Worm (Caenorhabditis elegans) whole organism, L3 larva: ENCODE data around the gene gcy-19.

Experiments
- R02D3.7 ChIP-seq: fragments of 150-350 bp; optimal IDR thresholded peaks from 2 replicates; lab custom pipeline; 2014; ENCODE audit warnings: missing biosample characterization, missing genetic modification characterization
- ceh-82 ChIP-seq: fragments of 150-350 bp; optimal IDR thresholded peaks from 2 replicates; lab custom pipeline; 2014; ENCODE audit warnings: missing biosample characterization, missing genetic modification characterization
- ceh-9 ChIP-seq: sonication (generic microtip); optimal IDR thresholded peaks from 2 replicates; lab custom pipeline; 2018; ENCODE audit warnings: missing biosample characterization, missing genetic modification characterization
- daf-12 ChIP-seq: fragments of 150-350 bp; optimal IDR thresholded peaks from 2 replicates; lab custom pipeline; 2014; ENCODE audit warnings: missing biosample characterization, missing genetic modification reagents, missing genetic modification characterization
- egl-27 ChIP-seq: sonication (generic microtip); optimal IDR thresholded peaks from 4 replicates; lab custom pipeline; 2017; ENCODE audit warnings: missing biosample characterization, missing genetic modification reagents, missing genetic modification characterization
- egl-5 ChIP-seq: fragments of 150-350 bp; optimal IDR thresholded peaks from 2 replicates; lab custom pipeline; 2017; ENCODE audit warnings: missing biosample characterization, missing genetic modification reagents, missing genetic modification characterization, inconsistent platforms
- elt-1 ChIP-seq: fragments of 150-350 bp; optimal IDR thresholded peaks from 2 replicates; lab custom pipeline; 2014; ENCODE audit warnings: missing biosample characterization, missing genetic modification characterization
- elt-2 ChIP-seq: sonication (generic microtip); optimal IDR thresholded peaks from 2 replicates; lab custom pipeline; 2016; ENCODE audit warnings: missing genetic modification reagents, mild to moderate bottlenecking, missing genetic modification characterization, missing compliant biosample characterization
- elt-3 ChIP-seq, 3 experiments: fragments of 150-350 bp in 1 of 3; sonication (generic microtip) in 2 of 3; optimal IDR thresholded peaks; 2 replicates in 2 of 3; 4 replicates in 1 of 3; lab custom pipeline; 2014 to 2017; ENCODE audit warnings: missing biosample characterization in 3 of 3, missing genetic modification characterization in 3 of 3
- eor-1 ChIP-seq, 2 experiments: fragments of 150-350 bp; optimal IDR thresholded peaks; 2 replicates each; lab custom pipeline; 2014 to 2018; ENCODE audit warnings: missing biosample characterization in 2 of 2, missing genetic modification characterization in 2 of 2
- fos-1 ChIP-seq: fragments of 150-350 bp; optimal IDR thresholded peaks from 2 replicates; lab custom pipeline; 2014; ENCODE audit warnings: missing biosample characterization, missing genetic modification characterization
- jun-1 ChIP-seq: fragments of 150-350 bp; optimal IDR thresholded peaks from 2 replicates; lab custom pipeline; 2014; ENCODE audit warnings: missing biosample characterization, missing genetic modification reagents, missing genetic modification characterization
- lin-15B ChIP-seq: fragments of 150-350 bp; optimal IDR thresholded peaks from 2 replicates; lab custom pipeline; 2014; ENCODE audit warnings: missing biosample characterization, missing genetic modification characterization
- lsy-12 ChIP-seq: sonication (generic microtip); optimal IDR thresholded peaks from 2 replicates; lab custom pipeline; 2016; ENCODE audit warnings: mild to moderate bottlenecking, missing genetic modification characterization, missing compliant biosample characterization
- mdl-1 ChIP-seq: fragments of 150-350 bp; optimal IDR thresholded peaks from 2 replicates; lab custom pipeline; 2014; ENCODE audit warnings: missing biosample characterization, missing genetic modification characterization
- mml-1 ChIP-seq: fragments of 150-350 bp; sonication (generic microtip); optimal IDR thresholded peaks from 3 replicates; lab custom pipeline; 2014; ENCODE audit warnings: missing biosample characterization, missing genetic modification characterization
- nfya-1 ChIP-seq: sonication (generic microtip); optimal IDR thresholded peaks from 2 replicates; lab custom pipeline; 2017; ENCODE audit warnings: missing genetic modification characterization, mild to moderate bottlenecking, missing compliant biosample characterization, antibody characterized with exemption, moderate library complexity; ENCODE audit not compliant: insufficient read depth
- nhr-11 ChIP-seq: fragments of 150-350 bp; optimal IDR thresholded peaks from 2 replicates; lab custom pipeline; 2014; ENCODE audit warnings: missing biosample characterization, missing genetic modification characterization
- nhr-12 ChIP-seq: fragments of 150-350 bp; optimal IDR thresholded peaks from 2 replicates; lab custom pipeline; 2014; ENCODE audit warnings: missing biosample characterization, missing genetic modification characterization
- nhr-43 ChIP-seq: sonication (generic microtip); optimal IDR thresholded peaks from 2 replicates; lab custom pipeline; 2016; ENCODE audit warnings: mild to moderate bottlenecking, missing genetic modification characterization, missing compliant biosample characterization; ENCODE audit not compliant: poor library complexity, severe bottlenecking
- nhr-76 ChIP-seq: fragments of 150-350 bp; sonication (generic microtip); optimal IDR thresholded peaks from 5 replicates; lab custom pipeline; 2014; ENCODE audit warnings: missing biosample characterization, missing genetic modification characterization
- pha-4 ChIP-seq: fragments of 150-350 bp; optimal IDR thresholded peaks from 2 replicates; lab custom pipeline; 2014; ENCODE audit warnings: missing biosample characterization, missing genetic modification reagents, missing genetic modification characterization
- pqm-1 ChIP-seq: fragments of 150-350 bp; optimal IDR thresholded peaks from 2 replicates; lab custom pipeline; 2017; ENCODE audit warnings: missing biosample characterization, missing genetic modification characterization, inconsistent platforms
- tbx-2 ChIP-seq: sonication (generic microtip); optimal IDR thresholded peaks from 2 replicates; lab custom pipeline; 2016; ENCODE audit warnings: mild to moderate bottlenecking, missing genetic modification characterization, missing compliant biosample characterization
- unc-39 ChIP-seq: sonication (generic microtip); optimal IDR thresholded peaks from 4 replicates; lab custom pipeline; 2017; ENCODE audit warnings: missing biosample characterization, missing genetic modification characterization
- unc-62 ChIP-seq: fragments of 150-350 bp; sonication (generic microtip); optimal IDR thresholded peaks from 4 replicates; lab custom pipeline; 2014; ENCODE audit warnings: missing biosample characterization, missing genetic modification reagents, missing genetic modification characterization

Gene gcy-19

ce11 chrII:3237038-3237521, 22.1 kb downstream of the gcy-19 start, which contains the start of the genes srz-67 and C17F4.11:
Gene srz-67, minus strand, starts transcription at chrII:3237138.
Gene C17F4.11, plus strand, starts transcription at chrII:3237471.
- TF ChIP-seq nfya-1 (tag; lab: Kevin White, UChicago) (no peak), nhr-12 (no peak), R02D3.7 (tag; lab: Kevin White, UChicago) (no peak), elt-1 (tag; lab: Kevin White, UChicago) (no peak), mdl-1 (tag; lab: Kevin White, UChicago) (no peak), nhr-76 (tag; lab: Kevin White, UChicago) (no peak), unc-62 (GFP tag; lab: Kevin White, UChicago) (no peak), tbx-2 (no peak), nhr-11 (tag; lab: Kevin White, UChicago) (no peak), elt-2 (tag; lab: Kevin White, UChicago) (no peak), ceh-9 (tag; lab: Kevin White, UChicago) (no peak), unc-39 (tag; lab: Kevin White, UChicago) (no peak), daf-12 (tag; lab: Kevin White, UChicago) (no peak), lin-15B (tag; lab: Kevin White, UChicago) (no peak)

ce11 chrII:3234725-3235124, 24.4 kb downstream of the gcy-19 start, which contains the start of gene C17F4.8:
Gene C17F4.8, minus strand, starts transcription at chrII:3234825.
- no peak for TF ChIP-seq unc-39 (tag; lab: Kevin White, UChicago)
- no peak for TF ChIP-seq mml-1
- no peak for TF ChIP-seq ceh-82 (tag; lab: Kevin White, UChicago)
- TF ChIP-seq fos-1 (tag; lab: Kevin White, UChicago), result no peak
- TF ChIP-seq egl-27, result no peak
- no peak for TF ChIP-seq elt-3 (tag; optimal IDR thresholded peaks at IDR 0.05; lab: Kevin White, UChicago)
- no peak for TF ChIP-seq nhr-12

- TF ChIP-seq mdl-1 (tag; lab: Kevin White, UChicago), result no peak
Measured at ce11 chrII:3230422-3230821, 28.7 kb downstream of the gcy-19 start, which contains the start of gene srh-297. Gene srh-297, minus strand, starts transcription at chrII:3230522.

- TF ChIP-seq lsy-12 (tag; lab: Kevin White, UChicago) (no peak), egl-5 (tag; lab: Kevin White, UChicago) (no peak), eor-1 (tag; optimal IDR thresholded peaks at IDR 0.05; lab: Kevin White, UChicago) (no peak), nhr-43 (tag; lab: Kevin White, UChicago) (no peak), nhr-12 (no peak), unc-62 (GFP tag; lab: Kevin White, UChicago) (no peak)
Measured at ce11 chrII:3225780-3226179, 33.4 kb downstream of the gcy-19 start, which contains the start of gene ZC239.17. Gene ZC239.17, minus strand, starts transcription at chrII:3225880.

- TF ChIP-seq pha-4 (tag; lab: Kevin White, UChicago), result peak; percentile 35
- TF ChIP-seq pqm-1 (tag; lab: Kevin White, UChicago), result peak; percentile 55
- TF ChIP-seq elt-2 (tag; lab: Kevin White, UChicago), result peak; percentile 73
- no peak for TF ChIP-seq jun-1
Measured at ce11 chrII:3225200-3225599, 34.0 kb downstream of the gcy-19 start, which contains the start of gene ZC239.16. Gene ZC239.16, minus strand, starts transcription at chrII:3225319.

ce11 chrII:3224631-3225030, 34.5 kb downstream of the gcy-19 start, which contains the start of gene ZC239.15:
Gene ZC239.15, minus strand, starts transcription at chrII:3224731.
- peak; percentile 20 for TF ChIP-seq elt-2 (tag; lab: Kevin White, UChicago)
- no peak for TF ChIP-seq unc-62 (GFP tag; lab: Kevin White, UChicago)

ce11 chrII:3222686-3223085, 36.5 kb downstream of the gcy-19 start, which contains the start of gene ZC239.13:
Gene ZC239.13, minus strand, starts transcription at chrII:3222839.
- TF ChIP-seq egl-27 (no peak), elt-2 (tag; lab: Kevin White, UChicago) (peak; percentile 39)
